Worm (Caenorhabditis elegans) whole organism, L1 larva: ENCODE results near the gene ZC443.3.

Experiments
- C16A3.4 ChIP-seq: fragments of 150-350 bp; optimal IDR thresholded peaks from 2 replicates; lab custom pipeline; 2014; ENCODE audit warnings: missing biosample characterization, missing genetic modification characterization
- alr-1 ChIP-seq: fragments of 200-800 bp; sonication (Bioruptor generic); optimal IDR thresholded peaks from 2 replicates; lab custom pipeline; 2018; ENCODE audit warnings: borderline replicate concordance, mild to moderate bottlenecking, missing genetic modification characterization, missing compliant biosample characterization
- blmp-1 ChIP-seq: fragments of 150-350 bp; optimal IDR thresholded peaks from 2 replicates; lab custom pipeline; 2014; ENCODE audit warnings: missing biosample characterization, missing genetic modification characterization
- ceh-88 ChIP-seq: fragments of 200-800 bp; sonication (Bioruptor generic); IDR thresholded peaks from 2 replicates; pipeline ENCODE4 v1.3.6; 2022; ENCODE audit warnings: missing genetic modification characterization, missing compliant biosample characterization
- ces-1 ChIP-seq: fragments of 150-350 bp; optimal IDR thresholded peaks from 2 replicates; lab custom pipeline; 2014; ENCODE audit warnings: missing biosample characterization, missing genetic modification reagents, missing genetic modification characterization
- dpl-1 ChIP-seq, 3 experiments: fragments of 150-350 bp in 2 of 3; sonication (generic microtip) in 1 of 3; optimal IDR thresholded peaks; 2 replicates each; lab custom pipeline; 2014 to 2017; ENCODE audit warnings: missing biosample characterization in 3 of 3, missing genetic modification characterization in 3 of 3, missing genetic modification reagents in 3 of 3
- efl-1 ChIP-seq, 4 experiments: fragments of 150-350 bp; optimal IDR thresholded peaks in 3 of 4; peaks in 1 of 4; 1 replicate in 1 of 4; 2 replicates in 3 of 4; lab custom pipeline; 2014; ENCODE audit warnings: missing biosample characterization in 2 of 4, missing genetic modification characterization in 2 of 4, missing genetic modification reagents in 2 of 4
- egl-13 ChIP-seq: sonication (generic microtip); optimal IDR thresholded peaks from 2 replicates; lab custom pipeline; 2016; ENCODE audit warnings: missing genotype, missing genetic modification reagents, missing genetic modification characterization, missing compliant biosample characterization
- egl-27 ChIP-seq, 2 experiments: fragments of 150-350 bp in 1 of 2; sonication (generic microtip); optimal IDR thresholded peaks; 3 replicates each; lab custom pipeline; 2017 to 2018; ENCODE audit warnings: missing biosample characterization in 2 of 2, missing genetic modification characterization in 2 of 2, missing genetic modification reagents in 2 of 2
- elt-2 ChIP-seq: sonication (generic microtip); optimal IDR thresholded peaks from 2 replicates; lab custom pipeline; 2016; ENCODE audit warnings: missing genetic modification characterization, mild to moderate bottlenecking, inconsistent platforms, missing compliant biosample characterization, missing genetic modification reagents
- fkh-10 ChIP-seq: sonication (generic microtip); optimal IDR thresholded peaks from 2 replicates; lab custom pipeline; 2017; ENCODE audit warnings: missing biosample characterization, missing genetic modification reagents, missing genetic modification characterization
- fos-1 ChIP-seq: fragments of 150-350 bp; optimal IDR thresholded peaks from 2 replicates; lab custom pipeline; 2014; ENCODE audit warnings: missing biosample characterization, missing genetic modification characterization
- grh-1 ChIP-seq: fragments of 200-800 bp; sonication (Bioruptor generic); IDR thresholded peaks from 2 replicates; pipeline ENCODE4 v1.3.6; 2022; ENCODE audit warnings: missing genetic modification reagents, missing genetic modification characterization, missing compliant biosample characterization
- hlh-4 ChIP-seq: sonication (generic microtip); optimal IDR thresholded peaks from 2 replicates; lab custom pipeline; 2016; ENCODE audit warnings: mild to moderate bottlenecking, missing genetic modification characterization, missing compliant biosample characterization
- irx-1 ChIP-seq: sonication (generic microtip); optimal IDR thresholded peaks from 2 replicates; lab custom pipeline; 2016; ENCODE audit warnings: missing genetic modification characterization, missing compliant biosample characterization
- lin-14 ChIP-seq: fragments of 200-800 bp; sonication (Bioruptor generic); optimal IDR thresholded peaks from 2 replicates; lab custom pipeline; 2018; ENCODE audit warnings: mild to moderate bottlenecking, missing genetic modification characterization, moderate library complexity, missing compliant biosample characterization
- lin-35 ChIP-seq, 2 experiments: fragments of 150-350 bp; optimal IDR thresholded peaks; 2 replicates each; lab custom pipeline; 2014; ENCODE audit warnings: missing biosample characterization in 2 of 2, missing genetic modification characterization in 2 of 2, missing genetic modification reagents in 2 of 2
- lir-3 ChIP-seq: sonication (generic microtip); optimal IDR thresholded peaks from 2 replicates; lab custom pipeline; 2016; ENCODE audit warnings: mild to moderate bottlenecking, missing genetic modification characterization, moderate library complexity, missing compliant biosample characterization; ENCODE audit not compliant: poor library complexity
- lsy-2 ChIP-seq, 2 experiments: fragments of 150-350 bp; optimal IDR thresholded peaks; 2 replicates each; lab custom pipeline; 2014; ENCODE audit warnings: missing biosample characterization in 2 of 2, missing genetic modification characterization in 2 of 2
- mef-2 ChIP-seq: fragments of 150-350 bp; optimal IDR thresholded peaks from 2 replicates; lab custom pipeline; 2014; ENCODE audit warnings: missing biosample characterization, missing genetic modification characterization
- mep-1 ChIP-seq: fragments of 150-350 bp; optimal IDR thresholded peaks from 2 replicates; lab custom pipeline; 2014; ENCODE audit warnings: missing biosample characterization, missing genetic modification characterization
- nhr-12 ChIP-seq: sonication (generic microtip); optimal IDR thresholded peaks from 2 replicates; lab custom pipeline; 2017; ENCODE audit warnings: missing biosample characterization, missing genetic modification characterization
- nhr-20 ChIP-seq: sonication (generic microtip); optimal IDR thresholded peaks from 2 replicates; lab custom pipeline; 2016; ENCODE audit warnings: mild to moderate bottlenecking, missing genetic modification characterization, missing compliant biosample characterization
- nhr-28 ChIP-seq: fragments of 150-350 bp; optimal IDR thresholded peaks from 2 replicates; lab custom pipeline; 2014; ENCODE audit warnings: missing biosample characterization, missing genetic modification characterization
- nhr-47 ChIP-seq: sonication (generic microtip); optimal IDR thresholded peaks from 2 replicates; lab custom pipeline; 2016; ENCODE audit warnings: mild to moderate bottlenecking, missing genetic modification characterization, moderate library complexity, missing compliant biosample characterization
- nhr-71 ChIP-seq: sonication (generic microtip); optimal IDR thresholded peaks from 2 replicates; lab custom pipeline; 2016; ENCODE audit warnings: mild to moderate bottlenecking, missing genetic modification characterization, moderate library complexity, missing compliant biosample characterization
- nhr-76 ChIP-seq: sonication (generic microtip); optimal IDR thresholded peaks from 2 replicates; lab custom pipeline; 2017; ENCODE audit warnings: missing biosample characterization, missing genetic modification characterization
- nhr-85 ChIP-seq: sonication (generic microtip); peaks from one replicate; lab custom pipeline; 2016; ENCODE audit warnings: missing genetic modification characterization, inconsistent platforms, missing compliant biosample characterization
- nhr-90 ChIP-seq: sonication (generic microtip); optimal IDR thresholded peaks from 2 replicates; lab custom pipeline; 2016; ENCODE audit warnings: mild to moderate bottlenecking, missing genetic modification characterization, missing compliant biosample characterization; ENCODE audit not compliant: poor library complexity
- snpc-4 ChIP-seq: fragments of 150-350 bp; optimal IDR thresholded peaks from 2 replicates; lab custom pipeline; 2014; ENCODE audit warnings: missing biosample characterization, missing genetic modification characterization
- snu-23 ChIP-seq: sonication (generic microtip); optimal IDR thresholded peaks from 2 replicates; lab custom pipeline; 2016; ENCODE audit warnings: missing genetic modification characterization, missing compliant biosample characterization
- sptf-1 ChIP-seq: fragments of 150-350 bp; optimal IDR thresholded peaks from 2 replicates; lab custom pipeline; 2014; ENCODE audit warnings: missing biosample characterization, missing genetic modification characterization
- tbx-2 ChIP-seq: sonication (generic microtip); optimal IDR thresholded peaks from 2 replicates; lab custom pipeline; 2016; ENCODE audit warnings: missing genetic modification characterization, missing compliant biosample characterization
- tlp-1 ChIP-seq: fragments of 150-350 bp; optimal IDR thresholded peaks from 2 replicates; lab custom pipeline; 2014; ENCODE audit warnings: missing biosample characterization, missing genetic modification characterization
- unc-62 ChIP-seq: fragments of 150-350 bp; optimal IDR thresholded peaks from 2 replicates; lab custom pipeline; 2014; ENCODE audit warnings: missing biosample characterization, missing genetic modification reagents, missing genetic modification characterization
- xbp-1 ChIP-seq: sonication (generic microtip); optimal IDR thresholded peaks from 2 replicates; lab custom pipeline; 2016; ENCODE audit warnings: missing genetic modification characterization, missing compliant biosample characterization
- zag-1 ChIP-seq: fragments of 150-350 bp; optimal IDR thresholded peaks from 2 replicates; lab custom pipeline; 2014; ENCODE audit warnings: missing biosample characterization, missing genetic modification characterization

Gene ZC443.3

DNA sequence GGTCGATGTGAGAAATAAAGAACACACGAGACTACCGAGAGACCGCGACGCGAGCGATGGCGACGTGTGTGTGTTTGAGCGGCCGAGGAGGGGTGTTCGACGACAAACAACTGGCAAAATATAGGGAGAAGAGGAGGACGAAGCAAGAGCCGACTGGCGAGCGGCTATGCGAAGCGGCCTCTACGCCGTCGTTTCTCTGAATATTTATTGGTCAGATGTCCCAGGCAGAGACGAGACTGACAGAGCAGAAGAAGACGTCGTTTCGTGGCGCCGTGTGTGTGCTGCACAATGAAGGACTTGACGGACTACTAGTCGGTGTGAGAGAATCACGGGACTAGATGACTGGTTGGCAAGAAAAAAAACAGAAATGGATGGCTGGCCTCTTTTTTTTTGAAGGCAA is 5.2 kb upstream of the ZC443.3 start (continued):
- TF ChIP-seq lin-14 (peak; percentile 81), zag-1 (no peak), ceh-88 (GFP tag; lab: Robert Waterston, UW) (no peak), mef-2 (tag; lab: Kevin White, UChicago) (no peak), snpc-4 (peak; percentile 25), fkh-10 (GFP tag; lab: Kevin White, UChicago) (peak; percentile 42), snu-23 (GFP tag; lab: Kevin White, UChicago) (peak; percentile 18), efl-1 (optimal IDR thresholded peaks at IDR 0.05; lab: Kevin White, UChicago) (no peak), efl-1 (GFP tag; optimal IDR thresholded peaks at IDR 0.05 in 1 of 2; lab: Kevin White, UChicago) (peak in 1 of 2 experiments; percentile 64), nhr-90 (no peak), sptf-1 (tag; lab: Kevin White, UChicago) (no peak), lsy-2 (tag; optimal IDR thresholded peaks at IDR 0.05; lab: Kevin White, UChicago) (peak in 1 of 2 experiments; percentile 36), nhr-20 (tag; lab: Kevin White, UChicago) (peak; percentile 20), nhr-47 (peak; percentile 51), grh-1 (GFP tag; lab: Robert Waterston, UW) (no peak), dpl-1 (GFP tag; optimal IDR thresholded peaks at IDR 0.05; lab: Kevin White, UChicago) (peak in 1 of 3 experiments; percentile 17), irx-1 (no peak), xbp-1 (tag; lab: Kevin White, UChicago) (peak; percentile 21), nhr-85 (tag; lab: Kevin White, UChicago) (no peak), egl-13 (peak; percentile 5), lir-3 (tag; lab: Kevin White, UChicago) (peak; percentile 53), mep-1 (tag; lab: Kevin White, UChicago) (no peak), nhr-71 (tag; lab: Kevin White, UChicago) (peak; percentile 56), nhr-12 (tag; lab: Kevin White, UChicago) (no peak)

- TF ChIP-seq nhr-28 (tag; lab: Kevin White, UChicago) = no peak
- TF ChIP-seq nhr-90 = no peak
- TF ChIP-seq alr-1 = no peak
- no peak for TF ChIP-seq egl-27 (tag; optimal IDR thresholded peaks at IDR 0.05; lab: Kevin White, UChicago)
- TF ChIP-seq tlp-1 (tag; lab: Kevin White, UChicago) = no peak
- no peak for TF ChIP-seq elt-2 (tag; lab: Kevin White, UChicago)
- TF ChIP-seq, all 84 proteins: peak for 0
These were observed 4.6 kb upstream of the ZC443.3 start for ce11 chrV:12818486-12818885.

ce11 chrV:12816672-12817071 is 2.8 kb upstream of the ZC443.3 start:
- TF ChIP-seq blmp-1 (tag; lab: Kevin White, UChicago) = peak; percentile 27
- no peak for TF ChIP-seq nhr-28 (tag; lab: Kevin White, UChicago)
- no peak for TF ChIP-seq ces-1 (GFP tag; lab: Kevin White, UChicago)
- no peak for TF ChIP-seq tbx-2 (tag; lab: Kevin White, UChicago)
- TF ChIP-seq irx-1 = no peak
- TF ChIP-seq nhr-76 (tag; lab: Kevin White, UChicago) = no peak
- no peak for TF ChIP-seq fos-1 (tag; lab: Kevin White, UChicago)

DNA sequence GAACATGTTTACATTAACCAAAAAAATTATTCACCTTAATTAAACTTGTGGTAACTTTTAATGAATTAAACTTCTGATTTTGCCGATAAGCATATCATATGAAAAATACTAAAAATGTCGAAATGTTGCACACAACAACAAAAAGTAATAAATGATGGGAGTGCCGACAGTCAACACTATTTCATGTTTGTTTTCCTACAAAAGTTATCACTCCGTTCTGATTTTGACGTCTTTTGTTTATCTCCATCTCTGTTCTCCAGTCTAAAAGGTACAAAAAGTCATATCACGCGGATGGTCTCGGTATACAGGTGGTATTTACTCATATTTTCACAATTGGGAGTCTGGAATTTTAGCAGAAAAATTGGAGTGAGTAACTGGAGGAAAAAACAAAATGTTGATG is 1.5 kb upstream of the ZC443.3 start:
- TF ChIP-seq hlh-4 (tag; lab: Kevin White, UChicago) = no peak
- TF ChIP-seq blmp-1 (tag; lab: Kevin White, UChicago) = no peak
- TF ChIP-seq lin-35 (GFP tag; optimal IDR thresholded peaks at IDR 0.05; lab: Kevin White, UChicago) = peak in 1 of 2 experiments; percentile 2
- peak; percentile 22 for TF ChIP-seq C16A3.4
- no peak for TF ChIP-seq unc-62 (GFP tag; lab: Kevin White, UChicago)
- TF ChIP-seq nhr-71 (tag; lab: Kevin White, UChicago) = no peak
